Fruit fly (Drosophila melanogaster) whole organism: Measurements from ENCODE around the gene CG5888.
A peak's percentile ranks its signal among the peaks of the same experiment; 100 is the strongest.

Experiments
- CG8478 ChIP-seq: fragments of >200 bp; optimal IDR thresholded peaks from 2 replicates; lab custom pipeline; 2018; ENCODE audit warnings: inconsistent platforms
- Dll ChIP-seq: fragments of >200 bp; optimal IDR thresholded peaks from 2 replicates; lab custom pipeline; 2017
- EcR ChIP-seq, 2 experiments: fragments of >200 bp; optimal IDR thresholded peaks; 2 replicates each; lab custom pipeline; 2017; ENCODE audit warnings: missing biosample characterization in 2 of 2, missing genetic modification characterization in 2 of 2, missing genetic modification reagents in 2 of 2
- pan ChIP-seq: fragments of >200 bp; optimal IDR thresholded peaks from 2 replicates; lab custom pipeline; 2017
- psq ChIP-seq: fragments of >200 bp; optimal IDR thresholded peaks from 2 replicates; lab custom pipeline; 2017
- usp ChIP-seq: fragments of >200 bp; optimal IDR thresholded peaks from 2 replicates; lab custom pipeline; 2017; ENCODE audit warnings: missing biosample characterization, missing genetic modification characterization, mixed read lengths

Gene CG5888

dm6 chr2L:16435637-16436036 is 12.6 kb downstream of the CG5888 start:
- TF ChIP-seq EcR (GFP tag; optimal IDR thresholded peaks at IDR 0.05; lab: Kevin White, UChicago) = no peak
- no peak for TF ChIP-seq psq
- no peak for TF ChIP-seq pan (lab: Kevin White, UChicago)
- no peak for TF ChIP-seq CG8478 (lab: Kevin White, UChicago)
- no peak for TF ChIP-seq usp (GFP tag; lab: Kevin White, UChicago)
- no peak for TF ChIP-seq Dll (lab: Kevin White, UChicago)

DNA sequence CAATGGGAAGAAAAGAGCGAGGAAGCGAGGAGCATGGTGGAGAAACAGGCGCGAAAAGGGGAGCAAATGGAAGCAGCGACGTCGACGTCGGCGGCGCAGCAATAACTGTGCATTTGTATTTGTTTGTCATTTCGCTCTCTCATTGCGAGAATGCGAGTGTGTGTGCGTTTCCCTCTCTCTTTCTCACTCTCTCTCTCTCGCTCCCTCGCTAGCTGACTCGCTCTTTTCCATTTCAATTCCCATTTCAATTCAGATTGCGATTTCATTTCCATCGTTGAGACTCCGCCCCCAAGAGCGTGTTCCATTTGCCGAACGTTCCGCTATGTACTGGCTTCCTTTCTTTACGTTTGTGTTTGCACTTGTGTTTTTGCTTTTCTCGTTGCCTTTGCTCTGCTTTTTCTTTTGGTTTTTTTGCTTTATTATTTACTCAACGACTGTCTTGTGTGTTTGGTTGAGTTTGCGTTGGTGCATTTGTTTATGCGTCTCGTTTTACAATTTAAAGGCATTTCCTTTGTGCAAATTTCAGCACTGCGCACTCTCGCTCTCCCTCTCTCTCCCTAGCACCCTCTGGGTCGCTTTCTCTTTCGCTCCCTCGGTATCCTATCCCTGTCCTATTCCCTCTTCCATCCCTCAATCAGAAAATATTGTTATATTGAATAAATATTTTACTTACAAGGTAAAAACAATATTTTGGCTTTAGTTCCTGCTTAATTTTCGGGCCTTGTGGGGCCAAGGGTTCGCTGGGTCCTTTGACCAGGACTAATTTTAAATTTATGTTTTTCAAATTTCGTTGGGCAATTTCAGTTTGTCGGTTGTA is 25.4 kb downstream of the CG5888 start:
- TF ChIP-seq CG8478 (lab: Kevin White, UChicago) = peak; percentile 86
- no peak for TF ChIP-seq usp (GFP tag; lab: Kevin White, UChicago)

dm6 chr2L:16413772-16414171 is 34.5 kb downstream of the CG5888 start:
- no peak for TF ChIP-seq Dll (lab: Kevin White, UChicago)
- TF ChIP-seq pan (lab: Kevin White, UChicago) = no peak
- no peak for TF ChIP-seq EcR (GFP tag; optimal IDR thresholded peaks at IDR 0.05; lab: Kevin White, UChicago)
- no peak for TF ChIP-seq usp (GFP tag; lab: Kevin White, UChicago)
- no peak for TF ChIP-seq CG8478 (lab: Kevin White, UChicago)
- TF ChIP-seq psq = no peak

dm6 chr2L:16407305-16407704 is 41.0 kb downstream of the CG5888 start:
- TF ChIP-seq Dll (lab: Kevin White, UChicago) (no peak), CG8478 (lab: Kevin White, UChicago) (no peak), EcR (GFP tag; optimal IDR thresholded peaks at IDR 0.05; lab: Kevin White, UChicago) (no peak), psq (no peak), pan (lab: Kevin White, UChicago) (no peak), usp (GFP tag; lab: Kevin White, UChicago) (no peak)

dm6 chr2L:16406523-16406922 is 41.7 kb downstream of the CG5888 start:
- TF ChIP-seq usp (GFP tag; lab: Kevin White, UChicago) (no peak), pan (lab: Kevin White, UChicago) (no peak), CG8478 (lab: Kevin White, UChicago) (no peak), Dll (lab: Kevin White, UChicago) (no peak), psq (no peak), EcR (GFP tag; optimal IDR thresholded peaks at IDR 0.05; lab: Kevin White, UChicago) (no peak)

DNA sequence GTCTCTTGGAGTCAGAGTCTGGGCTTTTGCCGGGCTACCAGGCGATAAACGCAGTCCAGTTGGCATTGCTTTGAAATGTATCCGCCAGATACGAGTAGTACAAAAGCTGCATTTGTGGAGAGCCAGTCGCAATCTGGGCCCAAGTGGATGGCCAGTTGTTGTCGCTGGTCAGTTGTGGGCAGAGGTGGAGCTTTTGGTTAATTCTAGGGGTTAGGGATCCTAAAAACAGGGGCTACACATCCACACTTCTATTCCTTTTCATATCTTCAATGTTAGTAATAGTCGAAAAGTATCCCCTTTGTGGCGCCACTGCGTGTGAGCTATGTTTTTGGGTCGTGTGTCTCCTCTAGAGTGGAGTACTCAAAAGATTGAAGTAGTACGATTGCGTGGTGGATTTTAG is 45.8 kb downstream of the CG5888 start:
- no peak for TF ChIP-seq psq
- TF ChIP-seq CG8478 (lab: Kevin White, UChicago) = no peak
- TF ChIP-seq pan (lab: Kevin White, UChicago) = no peak
- TF ChIP-seq usp (GFP tag; lab: Kevin White, UChicago) = no peak
- TF ChIP-seq Dll (lab: Kevin White, UChicago) = no peak
- TF ChIP-seq EcR (GFP tag; optimal IDR thresholded peaks at IDR 0.05; lab: Kevin White, UChicago) = no peak

DNA sequence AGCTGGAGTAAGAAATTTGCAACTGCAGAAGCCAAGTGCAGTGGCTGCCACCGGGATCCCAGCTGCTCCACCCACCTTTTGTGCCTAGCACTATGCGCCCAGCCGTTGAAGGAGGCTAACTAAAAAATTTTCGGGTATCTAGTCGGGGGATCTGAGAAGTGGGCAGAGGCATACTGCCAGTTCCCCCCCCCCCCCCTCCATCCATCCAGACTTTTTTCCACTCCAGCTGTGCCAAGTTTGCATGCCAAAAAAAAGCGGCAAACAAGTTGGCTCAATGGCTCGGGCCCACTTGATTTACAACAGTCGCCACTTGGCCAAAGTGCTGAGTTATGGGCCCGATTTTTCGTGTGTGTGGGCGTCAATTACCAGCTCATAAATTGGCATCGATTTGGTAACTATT is 50.8 kb downstream of the CG5888 start:
- TF ChIP-seq CG8478 (lab: Kevin White, UChicago) (no peak), EcR (GFP tag; optimal IDR thresholded peaks at IDR 0.05; lab: Kevin White, UChicago) (no peak), psq (no peak)

DNA sequence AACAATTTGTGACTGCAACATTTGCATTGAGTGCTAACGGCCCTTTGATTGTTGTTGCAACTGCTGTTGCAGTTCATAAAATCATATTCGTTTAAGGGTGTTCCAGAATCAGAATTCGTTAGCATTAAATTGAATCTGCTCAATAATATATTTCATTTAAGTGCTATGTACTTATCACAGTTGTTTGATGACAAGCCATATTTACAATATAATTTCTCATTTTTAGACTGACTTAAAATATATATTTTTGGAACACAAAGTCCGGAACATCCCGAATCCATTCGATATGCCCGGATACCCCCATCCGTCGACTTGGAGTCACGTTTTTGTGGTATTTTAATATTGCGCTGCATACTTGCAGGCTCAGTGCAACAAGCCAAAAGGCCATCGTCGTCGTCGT is 57.5 kb downstream of the CG5888 start:
- TF ChIP-seq usp (GFP tag; lab: Kevin White, UChicago) (no peak), pan (lab: Kevin White, UChicago) (no peak), CG8478 (lab: Kevin White, UChicago) (no peak), psq (no peak), EcR (GFP tag; optimal IDR thresholded peaks at IDR 0.05; lab: Kevin White, UChicago) (no peak), Dll (lab: Kevin White, UChicago) (no peak)

dm6 chr2L:16380973-16381372 is 67.3 kb downstream of the CG5888 start:
- TF ChIP-seq psq = no peak
- no peak for TF ChIP-seq EcR (GFP tag; optimal IDR thresholded peaks at IDR 0.05; lab: Kevin White, UChicago)
- TF ChIP-seq usp (GFP tag; lab: Kevin White, UChicago) = no peak
- no peak for TF ChIP-seq pan (lab: Kevin White, UChicago)
- TF ChIP-seq CG8478 (lab: Kevin White, UChicago) = no peak
- no peak for TF ChIP-seq Dll (lab: Kevin White, UChicago)

dm6 chr2L:16374691-16375090 is 73.6 kb downstream of the CG5888 start:
- TF ChIP-seq Dll (lab: Kevin White, UChicago) = no peak
- TF ChIP-seq psq = no peak
- no peak for TF ChIP-seq CG8478 (lab: Kevin White, UChicago)
- TF ChIP-seq EcR (GFP tag; optimal IDR thresholded peaks at IDR 0.05; lab: Kevin White, UChicago) = no peak
- no peak for TF ChIP-seq pan (lab: Kevin White, UChicago)
- TF ChIP-seq usp (GFP tag; lab: Kevin White, UChicago) = no peak

dm6 chr2L:16365603-16366002 is 82.7 kb downstream of the CG5888 start, which contains the start of gene jhamt:
jhamt (plus strand) TSS chr2L:16365903.
- TF ChIP-seq usp (GFP tag; lab: Kevin White, UChicago) = no peak
- no peak for TF ChIP-seq Dll (lab: Kevin White, UChicago)
- no peak for TF ChIP-seq CG8478 (lab: Kevin White, UChicago)
- no peak for TF ChIP-seq EcR (GFP tag; optimal IDR thresholded peaks at IDR 0.05; lab: Kevin White, UChicago)
- TF ChIP-seq psq = no peak
- no peak for TF ChIP-seq pan (lab: Kevin White, UChicago)

DNA sequence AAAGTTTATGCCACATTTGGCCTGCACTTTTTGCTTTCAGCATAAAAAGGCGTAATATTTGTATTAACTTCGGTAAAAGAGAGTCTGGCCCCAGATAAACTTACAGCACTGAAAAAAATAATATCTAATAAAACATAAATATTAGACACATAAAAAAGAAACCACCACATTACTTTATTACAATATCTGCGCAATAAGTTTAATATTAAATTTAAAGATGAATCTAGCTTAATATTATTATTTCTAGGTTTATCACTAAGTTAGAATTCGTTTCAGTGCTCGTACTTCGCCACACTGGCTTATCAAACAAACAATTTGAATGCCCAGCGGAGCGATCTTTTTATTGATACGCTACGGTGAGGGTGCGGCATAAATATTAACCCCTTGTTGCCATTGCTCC is 90.4 kb downstream of the CG5888 start:
- no peak for TF ChIP-seq psq
